Worm (Caenorhabditis elegans) whole organism, young adult: ENCODE data around the gene T24F1.7.
A peak's percentile ranks its signal among the peaks of the same experiment; 100 is the strongest.

ENCODE experiments used
- B0035.1 ChIP-seq: sonication (generic microtip); optimal IDR thresholded peaks from 2 replicates; lab custom pipeline; 2016; ENCODE audit warnings: missing genetic modification characterization, mild to moderate bottlenecking, missing compliant biosample characterization, missing genotype, missing genetic modification reagents
- F55B11.4 ChIP-seq: sonication (generic microtip); optimal IDR thresholded peaks from 2 replicates; lab custom pipeline; 2016; ENCODE audit warnings: missing compliant biosample characterization, missing genetic modification characterization, borderline replicate concordance; ENCODE audit not compliant: insufficient read depth
- F57A8.1 ChIP-seq: fragments of 200-800 bp; sonication (Bioruptor generic); optimal IDR thresholded peaks from 2 replicates; lab custom pipeline; 2018; ENCODE audit warnings: mild to moderate bottlenecking, missing genetic modification characterization, moderate library complexity, missing compliant biosample characterization
- Y53G8AR.9 ChIP-seq: fragments of 200-800 bp; sonication (Bioruptor generic); conservative IDR thresholded peaks from 2 replicates; pipeline ENCODE4 v1.3.6; 2022; ENCODE audit warnings: missing genetic modification reagents, missing genetic modification characterization, missing compliant biosample characterization
- Y56A3A.18 ChIP-seq: fragments of 200-800 bp; sonication (Bioruptor generic); IDR thresholded peaks from 2 replicates; pipeline ENCODE4 v1.3.6; 2022; ENCODE audit warnings: missing genetic modification reagents, missing genetic modification characterization, missing compliant biosample characterization
- Y67H2A.10 ChIP-seq: fragments of 200-800 bp; sonication (Bioruptor generic); conservative IDR thresholded peaks from 2 replicates; pipeline ENCODE4 v1.3.6; 2022; ENCODE audit warnings: missing genetic modification reagents, missing genetic modification characterization, missing compliant biosample characterization
- attf-3 ChIP-seq: fragments of 200-800 bp; sonication (Bioruptor generic); conservative IDR thresholded peaks from 2 replicates; pipeline ENCODE4 v1.3.6; 2022; ENCODE audit warnings: missing genetic modification reagents, missing genetic modification characterization, missing compliant biosample characterization
- ceh-40 ChIP-seq: fragments of 200-800 bp; sonication (Bioruptor generic); IDR thresholded peaks from 2 replicates; pipeline ENCODE4 v1.3.6; 2022; ENCODE audit warnings: missing genetic modification characterization, missing compliant biosample characterization
- efl-1 ChIP-seq: fragments of 150-350 bp; optimal IDR thresholded peaks from 2 replicates; lab custom pipeline; 2014; ENCODE audit warnings: missing biosample characterization, missing genetic modification reagents, missing genetic modification characterization
- hlh-26 ChIP-seq: fragments of 200-800 bp; sonication (Bioruptor generic); conservative IDR thresholded peaks from 2 replicates; pipeline ENCODE4 v1.3.6; 2022; ENCODE audit warnings: missing genetic modification reagents, missing genetic modification characterization, missing compliant biosample characterization
- hmg-1.2 ChIP-seq: fragments of 200-800 bp; sonication (Bioruptor generic); IDR thresholded peaks from 2 replicates; pipeline ENCODE4 v1.3.6; 2022; ENCODE audit warnings: missing genetic modification reagents, missing genetic modification characterization, missing compliant biosample characterization
- hmg-20 ChIP-seq: fragments of 200-800 bp; sonication (Bioruptor generic); IDR thresholded peaks from 2 replicates; pipeline ENCODE4 v1.3.6; 2022; ENCODE audit warnings: missing genetic modification reagents, missing genetic modification characterization, missing compliant biosample characterization
- lin-26 ChIP-seq: fragments of 200-800 bp; sonication (Bioruptor generic); IDR thresholded peaks from 2 replicates; pipeline ENCODE4 v1.3.6; 2022; ENCODE audit warnings: missing genetic modification reagents, missing genetic modification characterization, missing compliant biosample characterization
- lin-35 ChIP-seq, 3 experiments: fragments of 150-350 bp in 2 of 3; sonication (generic microtip) in 1 of 3; optimal IDR thresholded peaks; 2 replicates each; lab custom pipeline; 2014 to 2018; ENCODE audit warnings: missing biosample characterization in 3 of 3, missing genetic modification characterization in 3 of 3, missing genetic modification reagents in 3 of 3
- lin-40 ChIP-seq: sonication (generic microtip); optimal IDR thresholded peaks from 2 replicates; lab custom pipeline; 2016; ENCODE audit warnings: missing genetic modification characterization, mild to moderate bottlenecking, missing compliant biosample characterization, missing genotype, missing genetic modification reagents
- lin-54 ChIP-seq: fragments of 200-800 bp; sonication (Bioruptor generic); optimal IDR thresholded peaks from 2 replicates; lab custom pipeline; 2018; ENCODE audit warnings: mild to moderate bottlenecking, missing genetic modification characterization, missing compliant biosample characterization
- mxl-1 ChIP-seq: sonication (generic microtip); optimal IDR thresholded peaks from 2 replicates; lab custom pipeline; 2016; ENCODE audit warnings: missing genetic modification characterization, missing compliant biosample characterization
- nfya-2 ChIP-seq: fragments of 200-800 bp; sonication (Bioruptor generic); IDR thresholded peaks from 2 replicates; pipeline ENCODE4 v1.3.6; 2022; ENCODE audit warnings: missing genetic modification reagents, missing genetic modification characterization, missing compliant biosample characterization
- nfyb-1 ChIP-seq: fragments of 200-800 bp; sonication (Bioruptor generic); IDR thresholded peaks from 2 replicates; pipeline ENCODE4 v1.3.6; 2022; ENCODE audit warnings: missing genetic modification reagents, missing genetic modification characterization, missing compliant biosample characterization
- snpc-1.1 ChIP-seq: sonication (generic microtip); optimal IDR thresholded peaks from 2 replicates; lab custom pipeline; 2017; ENCODE audit warnings: missing genetic modification characterization, mild to moderate bottlenecking, missing compliant biosample characterization, antibody characterized with exemption, moderate library complexity, missing genotype, missing genetic modification reagents; ENCODE audit not compliant: insufficient read depth
- snpc-1.3 ChIP-seq: sonication (generic microtip); optimal IDR thresholded peaks from 2 replicates; lab custom pipeline; 2017; ENCODE audit warnings: missing genetic modification characterization, mild to moderate bottlenecking, missing compliant biosample characterization, antibody characterized with exemption, moderate library complexity, missing genotype, missing genetic modification reagents; ENCODE audit not compliant: insufficient read depth
- snpc-3.4 ChIP-seq: sonication (generic microtip); optimal IDR thresholded peaks from 2 replicates; lab custom pipeline; 2017; ENCODE audit warnings: missing genetic modification characterization, mild to moderate bottlenecking, missing compliant biosample characterization, antibody characterized with exemption, moderate library complexity, missing genotype, missing genetic modification reagents
- sptf-2 ChIP-seq: fragments of 200-800 bp; sonication (Bioruptor generic); optimal IDR thresholded peaks from 2 replicates; lab custom pipeline; 2018; ENCODE audit warnings: mild to moderate bottlenecking, missing genetic modification characterization, missing compliant biosample characterization
- ztf-22 ChIP-seq: fragments of 200-800 bp; sonication (Bioruptor generic); optimal IDR thresholded peaks from 2 replicates; lab custom pipeline; 2018; ENCODE audit warnings: mild to moderate bottlenecking, missing genetic modification characterization, moderate library complexity, missing compliant biosample characterization

T24F1.7 gene

ce11 chrII:11351599-11351998 lies 39.3 kb downstream of the T24F1.7 start, which contains the start of gene clh-2:
Gene clh-2 (plus strand): TSS chrII:11351899.
- TF ChIP-seq lin-54 (no peak), F57A8.1 (GFP tag; lab: Kevin White, UChicago) (no peak), Y53G8AR.9 (GFP tag; lab: Robert Waterston, UW) (0 out of 2 replicates have a peak, but pooled peaks have one; percentile 40), snpc-1.3 (tag; lab: Kevin White, UChicago) (no peak), lin-40 (tag; lab: Kevin White, UChicago) (no peak)

- TF ChIP-seq sptf-2 (no peak), Y67H2A.10 (GFP tag; lab: Robert Waterston, UW) (no peak), F55B11.4 (no peak), Y56A3A.18 (GFP tag; lab: Robert Waterston, UW) (no peak), hmg-20 (GFP tag; lab: Robert Waterston, UW) (no peak), B0035.1 (tag; lab: Kevin White, UChicago) (no peak), hmg-1.2 (GFP tag; lab: Robert Waterston, UW) (no peak), lin-26 (GFP tag; lab: Robert Waterston, UW) (no peak), efl-1 (GFP tag; lab: Kevin White, UChicago) (no peak), mxl-1 (tag; lab: Kevin White, UChicago) (no peak), nfya-2 (GFP tag; lab: Robert Waterston, UW) (no peak), ceh-40 (GFP tag; lab: Robert Waterston, UW) (no peak), ztf-22 (GFP tag; lab: Kevin White, UChicago) (no peak), hlh-26 (GFP tag; lab: Robert Waterston, UW) (no peak), attf-3 (GFP tag; lab: Robert Waterston, UW) (no peak), nfyb-1 (GFP tag; lab: Robert Waterston, UW) (no peak), snpc-1.1 (tag; lab: Kevin White, UChicago) (no peak)
These were observed 41.1 kb downstream of the T24F1.7 start for ce11 chrII:11353471-11353870.

- TF ChIP-seq nfyb-1 (GFP tag; lab: Robert Waterston, UW) (no peak), snpc-3.4 (tag; lab: Kevin White, UChicago) (no peak), mxl-1 (tag; lab: Kevin White, UChicago) (no peak), lin-35 (GFP tag; optimal IDR thresholded peaks at IDR 0.05; lab: Kevin White, UChicago) (no peak)
These were observed 49.4 kb downstream of the T24F1.7 start for ce11 chrII:11361751-11362150.
